Worm (Caenorhabditis elegans): Measurements from ENCODE around the gene citk-2.

Gene citk-2

ce11 chrII:5020513-5021081 is 21.3 kb downstream of the citk-2 start:
- TF ChIP-seq rnt-1 (tag; optimal IDR thresholded peaks at IDR 0.05) (peak; percentile 21), unc-62 (GFP tag; optimal IDR thresholded peaks at IDR 0.05) (no peak), nhr-19 (GFP tag; conservative IDR thresholded peaks at IDR 0.05) (0 out of 2 replicates have a peak, but pooled peaks have one; percentile 3), sptf-1 (tag; optimal IDR thresholded peaks at IDR 0.05) (no peak), ceh-82 (tag; optimal IDR thresholded peaks at IDR 0.05) (no peak), unc-98 (GFP tag; IDR thresholded peaks at IDR 0.05) (no peak), lsy-2 (tag; optimal IDR thresholded peaks at IDR 0.05) (peak in 1 of 2 experiments; percentile 5), elt-2 (tag; optimal IDR thresholded peaks at IDR 0.05) (peak; percentile 88), nhr-71 (tag; optimal IDR thresholded peaks at IDR 0.05) (peak; percentile 29), lin-14 (GFP tag; optimal IDR thresholded peaks at IDR 0.05) (peak; percentile 39), efl-1 (optimal IDR thresholded peaks at IDR 0.05) (no peak), efl-1 (GFP tag; optimal IDR thresholded peaks at IDR 0.05 in 1 of 2) (peak in 1 of 2 experiments; percentile 62), nhr-20 (tag; optimal IDR thresholded peaks at IDR 0.05) (peak; percentile 6)

- TF ChIP-seq ceh-8 (GFP tag; optimal IDR thresholded peaks at IDR 0.05) (no peak), lin-14 (GFP tag; optimal IDR thresholded peaks at IDR 0.05) (peak; percentile 4), efl-1 (optimal IDR thresholded peaks at IDR 0.05) (no peak), efl-1 (GFP tag; optimal IDR thresholded peaks at IDR 0.05 in 1 of 2) (no peak), dsc-1 (tag; optimal IDR thresholded peaks at IDR 0.05) (no peak), snu-23 (GFP tag; optimal IDR thresholded peaks at IDR 0.05) (no peak), elt-2 (tag; optimal IDR thresholded peaks at IDR 0.05) (no peak), lir-3 (tag; optimal IDR thresholded peaks at IDR 0.05; ENCODE audit: poor library complexity) (no peak), lsy-2 (tag; optimal IDR thresholded peaks at IDR 0.05) (peak in 1 of 2 experiments; percentile 21), nhr-77 (tag; optimal IDR thresholded peaks at IDR 0.05) (no peak), fkh-4 (tag; optimal IDR thresholded peaks at IDR 0.05; ENCODE audit: borderline replicate concordance) (no peak), ama-1 (optimal IDR thresholded peaks at IDR 0.05) (no peak), unc-30 (tag; optimal IDR thresholded peaks at IDR 0.05) (no peak), ceh-88 (GFP tag; IDR thresholded peaks at IDR 0.05) (0 out of 2 replicates have a peak, but pooled peaks have one; percentile 10), blmp-1 (tag; optimal IDR thresholded peaks at IDR 0.05) (peak; percentile 35), nhr-28 (tag; optimal IDR thresholded peaks at IDR 0.05) (no peak), nhr-71 (tag; optimal IDR thresholded peaks at IDR 0.05) (no peak), fos-1 (tag; optimal IDR thresholded peaks at IDR 0.05) (no peak), isw-1 (GFP tag; IDR thresholded peaks at IDR 0.05) (no peak), rnt-1 (tag; optimal IDR thresholded peaks at IDR 0.05) (no peak), egl-13 (tag; optimal IDR thresholded peaks at IDR 0.05) (no peak), fkh-10 (GFP tag; optimal IDR thresholded peaks at IDR 0.05) (no peak), irx-1 (tag; optimal IDR thresholded peaks at IDR 0.05) (no peak), vab-15 (tag; optimal IDR thresholded peaks at IDR 0.05) (no peak), ztf-4 (tag; optimal IDR thresholded peaks at IDR 0.05) (no peak)
Observed at ce11 chrII:5021518-5021917, 22.2 kb downstream of the citk-2 start.

ce11 chrII:5022381-5022855 is 23.1 kb downstream of the citk-2 start, which contains the start of the genes nsy-1 and F59A6.13:
TSS of gene nsy-1 (plus strand) at chrII:5022757.
TSS of gene F59A6.13 (plus strand) at chrII:5022805.
- TF ChIP-seq tlp-1 (tag; optimal IDR thresholded peaks at IDR 0.05) (no peak), pax-3 (tag; optimal IDR thresholded peaks at IDR 0.05) (no peak), elt-2 (tag; optimal IDR thresholded peaks at IDR 0.05) (peak; percentile 97), efl-1 (optimal IDR thresholded peaks at IDR 0.05) (no peak), efl-1 (GFP tag; optimal IDR thresholded peaks at IDR 0.05 in 1 of 2) (peak in 1 of 2 experiments; percentile 72)

DNA sequence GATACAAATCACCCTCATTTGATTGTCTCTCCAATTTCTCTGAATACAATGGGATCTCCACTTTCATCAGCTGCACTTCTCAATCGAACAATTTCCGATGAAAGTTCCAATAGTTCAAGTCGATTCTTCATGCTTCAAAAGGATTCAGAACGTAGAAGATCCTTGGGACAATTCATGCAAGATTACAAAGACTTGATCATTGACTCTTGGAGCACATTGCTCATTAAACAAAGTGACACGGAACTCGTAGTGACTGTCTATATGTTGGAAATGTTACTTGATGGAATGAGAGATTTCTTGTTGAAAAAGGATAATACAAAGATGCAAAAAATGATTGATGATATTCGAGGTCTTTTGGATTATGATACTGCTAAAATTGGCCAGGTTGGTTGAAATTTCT is 28.6 kb downstream of the citk-2 start:
- no peak for TF ChIP-seq fos-1 (tag; optimal IDR thresholded peaks at IDR 0.05)

DNA sequence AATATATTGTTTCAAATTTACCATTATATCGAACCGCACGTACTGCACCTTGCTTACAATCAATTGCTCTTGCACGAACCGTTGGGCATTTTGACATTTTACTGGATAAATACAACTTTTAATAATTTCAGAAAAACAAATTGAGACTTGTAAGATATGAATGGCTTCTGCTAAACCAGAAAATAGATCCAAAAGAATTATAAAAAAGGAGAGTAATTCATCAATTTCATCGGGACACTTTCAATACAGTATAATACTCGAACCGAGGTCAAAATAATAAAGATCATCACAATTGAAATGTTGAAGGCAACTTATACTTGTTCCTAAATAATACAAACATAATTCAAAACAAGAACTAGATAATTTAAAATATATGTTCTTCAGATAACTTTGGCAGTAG is 32.3 kb downstream of the citk-2 start, which contains the start of gene wdr-83:
TSS of gene wdr-83 (minus strand) at position 101 of the 400 bp plus-strand sequence.
- no peak for TF ChIP-seq irx-1 (tag; optimal IDR thresholded peaks at IDR 0.05)
- no peak for TF ChIP-seq lin-35 (GFP tag; optimal IDR thresholded peaks at IDR 0.05)
- no peak for TF ChIP-seq C16A3.4 (tag; optimal IDR thresholded peaks at IDR 0.05)
- no peak for TF ChIP-seq fos-1 (tag; optimal IDR thresholded peaks at IDR 0.05)
- no peak for TF ChIP-seq hlh-17 (GFP tag; optimal IDR thresholded peaks at IDR 0.05; ENCODE audit: borderline replicate concordance)
- TF ChIP-seq blmp-1 (tag; optimal IDR thresholded peaks at IDR 0.05): no peak
- TF ChIP-seq mep-1 (tag; optimal IDR thresholded peaks at IDR 0.05): no peak
- no peak for TF ChIP-seq ets-5 (GFP tag; IDR thresholded peaks at IDR 0.05)
- no peak for TF ChIP-seq mef-2 (tag; optimal IDR thresholded peaks at IDR 0.05)
- no peak for TF ChIP-seq nhr-47 (tag; optimal IDR thresholded peaks at IDR 0.05)
- TF ChIP-seq ceh-82 (tag; optimal IDR thresholded peaks at IDR 0.05): no peak
- no peak for TF ChIP-seq ztf-4 (tag; optimal IDR thresholded peaks at IDR 0.05)
- TF ChIP-seq lsy-2 (tag; optimal IDR thresholded peaks at IDR 0.05): no peak
- no peak for TF ChIP-seq ceh-88 (GFP tag; IDR thresholded peaks at IDR 0.05)
- TF ChIP-seq elt-2 (tag; optimal IDR thresholded peaks at IDR 0.05): no peak
- no peak for TF ChIP-seq unc-62 (GFP tag; optimal IDR thresholded peaks at IDR 0.05)
- TF ChIP-seq zip-4 (GFP tag; optimal IDR thresholded peaks at IDR 0.05): no peak
- no peak for TF ChIP-seq nhr-71 (tag; optimal IDR thresholded peaks at IDR 0.05)
